Fruit fly (Drosophila melanogaster) whole organism, adult: ENCODE data around the gene Arfrp1.

Experiments
- CG11617 ChIP-seq: fragments of 200-800 bp; sonication (Bioruptor generic); optimal IDR thresholded peaks from 2 replicates; lab custom pipeline; 2017; ENCODE audit warnings: mild to moderate bottlenecking, missing biosample characterization, missing genetic modification reagents, missing genetic modification characterization
- CG12768 ChIP-seq: fragments of 200-800 bp; sonication (Bioruptor generic); optimal IDR thresholded peaks from 2 replicates; lab custom pipeline; 2017; ENCODE audit warnings: missing biosample characterization, missing genetic modification characterization, mild to moderate bottlenecking, moderate library complexity, missing genetic modification reagents
- CG14711 ChIP-seq: fragments of 200-800 bp; sonication (Bioruptor generic); optimal IDR thresholded peaks from 2 replicates; lab custom pipeline; 2018; ENCODE audit warnings: missing biosample characterization, mild to moderate bottlenecking, missing genetic modification characterization, moderate library complexity
- CG1620 ChIP-seq: fragments of 200-800 bp; sonication (Bioruptor generic); optimal IDR thresholded peaks from 2 replicates; lab custom pipeline; 2016; ENCODE audit warnings: missing biosample characterization, missing genetic modification characterization
- CG33017 ChIP-seq: fragments of 200-800 bp; sonication (Bioruptor generic); optimal IDR thresholded peaks from 2 replicates; lab custom pipeline; 2018; ENCODE audit warnings: missing biosample characterization, mild to moderate bottlenecking, missing genetic modification characterization, moderate library complexity
- CG5204 ChIP-seq: fragments of 200-800 bp; sonication (Bioruptor generic); optimal IDR thresholded peaks from 2 replicates; lab custom pipeline; 2016; ENCODE audit warnings: missing biosample characterization, missing genetic modification characterization
- CG7045 ChIP-seq: fragments of 200-800 bp; sonication (Bioruptor generic); optimal IDR thresholded peaks from 2 replicates; lab custom pipeline; 2017; ENCODE audit warnings: missing biosample characterization, mild to moderate bottlenecking, missing genetic modification characterization
- CG7101 ChIP-seq: fragments of 200-800 bp; sonication (Bioruptor generic); optimal IDR thresholded peaks from 2 replicates; lab custom pipeline; 2018; ENCODE audit warnings: missing biosample characterization, mild to moderate bottlenecking, missing genetic modification characterization, moderate library complexity
- Clk ChIP-seq: fragments of 200-800 bp; sonication (Bioruptor generic); optimal IDR thresholded peaks from 2 replicates; lab custom pipeline; 2017; ENCODE audit warnings: missing biosample characterization, missing genetic modification characterization
- Crg-1 ChIP-seq: fragments of 200-800 bp; sonication (Bioruptor generic); optimal IDR thresholded peaks from 2 replicates; lab custom pipeline; 2016; ENCODE audit warnings: missing biosample characterization, missing genetic modification characterization
- Hr96 ChIP-seq: fragments of 200-800 bp; sonication (Bioruptor generic); optimal IDR thresholded peaks from 2 replicates; lab custom pipeline; 2016; ENCODE audit warnings: missing biosample characterization, missing genetic modification characterization
- Mnt ChIP-seq: fragments of 200-800 bp; sonication (Bioruptor generic); optimal IDR thresholded peaks from 2 replicates; lab custom pipeline; 2016; ENCODE audit warnings: missing biosample characterization, mild to moderate bottlenecking, missing genetic modification characterization
- bab1 ChIP-seq: fragments of 200-800 bp; sonication (Bioruptor generic); optimal IDR thresholded peaks from 3 replicates; lab custom pipeline; 2019; ENCODE audit warnings: missing biosample characterization, mild to moderate bottlenecking, missing genetic modification characterization, moderate library complexity
- cic ChIP-seq: fragments of 200-800 bp; sonication (Bioruptor generic); optimal IDR thresholded peaks from 2 replicates; lab custom pipeline; 2017; ENCODE audit warnings: missing biosample characterization, mild to moderate bottlenecking, missing genetic modification characterization, moderate library complexity
- cnc ChIP-seq, 2 experiments: fragments of >200 bp; optimal IDR thresholded peaks; 2 replicates each; lab custom pipeline; 2017
- kay ChIP-seq: fragments of 200-800 bp; sonication (Bioruptor generic); peaks from one replicate; lab custom pipeline; 2016; ENCODE audit warnings: missing biosample characterization, missing genetic modification characterization, borderline replicate concordance
- ovo ChIP-seq: fragments of 200-800 bp; sonication (Bioruptor generic); optimal IDR thresholded peaks from 2 replicates; lab custom pipeline; 2016; ENCODE audit warnings: missing biosample characterization, missing genetic modification characterization
- pad ChIP-seq: fragments of 200-800 bp; sonication (Bioruptor generic); optimal IDR thresholded peaks from 3 replicates; lab custom pipeline; 2017; ENCODE audit warnings: missing biosample characterization, missing genetic modification characterization, mild to moderate bottlenecking, moderate library complexity, missing genetic modification reagents
- tj ChIP-seq: fragments of 200-800 bp; sonication (Bioruptor generic); optimal IDR thresholded peaks from 3 replicates; lab custom pipeline; 2017; ENCODE audit warnings: missing biosample characterization, mild to moderate bottlenecking, missing genetic modification characterization, moderate library complexity
- toe ChIP-seq: fragments of 200-800 bp; sonication (Bioruptor generic); optimal IDR thresholded peaks from 2 replicates; lab custom pipeline; 2016; ENCODE audit warnings: missing biosample characterization, missing genetic modification characterization

The Arfrp1 gene

DNA sequence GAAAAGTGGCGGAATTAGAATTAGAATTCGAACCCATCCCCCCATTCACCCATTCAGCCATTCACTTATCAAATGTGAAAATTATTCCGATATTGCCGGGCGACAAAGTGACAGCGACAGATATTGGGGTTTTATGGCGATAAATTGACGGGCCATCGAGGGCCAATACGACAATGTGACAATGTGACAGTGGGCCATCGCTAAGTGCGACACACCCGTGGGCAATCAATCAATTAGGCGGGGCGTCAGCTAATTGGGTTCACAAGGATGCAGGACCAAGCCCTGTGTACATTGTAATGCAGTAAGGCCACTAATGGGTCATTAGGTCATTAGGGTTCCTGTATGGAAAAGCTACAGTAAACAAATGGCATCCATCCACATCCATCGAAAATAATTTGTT, 32.8 kb upstream of the Arfrp1 start:
- TF ChIP-seq Clk (GFP tag; lab: Kevin White, UChicago), result no peak
- TF ChIP-seq CG7101 (tag; lab: Kevin White, UChicago), result no peak
- TF ChIP-seq pad (GFP tag; lab: Kevin White, UChicago), result no peak
- no peak for TF ChIP-seq ovo (GFP tag; lab: Kevin White, UChicago)
- no peak for TF ChIP-seq cnc (optimal IDR thresholded peaks at IDR 0.05; lab: Kevin White, UChicago)
- no peak for TF ChIP-seq Mnt
- no peak for TF ChIP-seq Hr96
- TF ChIP-seq CG14711 (tag; lab: Kevin White, UChicago), result no peak
- no peak for TF ChIP-seq CG1620 (GFP tag; lab: Kevin White, UChicago)

DNA sequence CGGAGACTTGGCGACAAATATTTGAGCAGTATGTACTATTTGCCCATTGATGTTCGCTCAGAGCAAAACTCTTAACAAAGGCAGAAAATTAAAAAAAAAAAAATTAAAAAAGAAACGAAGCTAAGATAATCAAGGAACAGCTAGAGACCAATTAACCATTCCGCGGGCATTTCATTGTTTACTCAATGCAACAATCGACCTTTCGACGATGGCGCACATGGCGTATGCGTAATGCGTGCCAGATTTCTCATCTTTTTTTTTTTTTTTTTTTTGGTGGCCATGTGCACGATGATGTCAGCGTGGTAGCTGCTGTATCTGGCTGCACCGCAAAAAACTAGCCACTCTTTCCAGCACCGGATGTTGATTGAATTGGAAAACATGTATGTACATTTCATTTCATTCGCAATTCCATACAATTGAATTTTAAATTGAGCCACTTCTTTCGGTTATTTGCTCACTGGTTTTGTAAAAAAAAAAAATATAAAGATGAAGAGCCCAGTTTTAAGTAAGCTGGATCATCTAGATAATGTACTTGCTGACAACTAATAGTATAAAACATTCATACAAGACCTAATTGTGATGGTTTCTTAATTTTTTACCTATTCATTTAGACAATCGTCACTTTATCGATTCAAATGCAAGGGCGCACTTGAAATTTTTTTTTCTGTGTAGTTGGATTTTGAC, 31.1 kb upstream of the Arfrp1 start:
- no peak for TF ChIP-seq CG11617 (GFP tag; lab: Kevin White, UChicago)
- no peak for TF ChIP-seq Clk (GFP tag; lab: Kevin White, UChicago)
- no peak for TF ChIP-seq CG33017 (tag; lab: Kevin White, UChicago)
- TF ChIP-seq CG7101 (tag; lab: Kevin White, UChicago), result peak; percentile 1
- no peak for TF ChIP-seq bab1 (GFP tag; lab: Kevin White, UChicago)
- TF ChIP-seq cic (GFP tag; lab: Kevin White, UChicago), result no peak
- TF ChIP-seq CG5204 (GFP tag; lab: Kevin White, UChicago), result no peak
- TF ChIP-seq toe (GFP tag; lab: Kevin White, UChicago), result peak; percentile 11
- no peak for TF ChIP-seq ovo (GFP tag; lab: Kevin White, UChicago)
- peak; percentile 25 for TF ChIP-seq Mnt
- TF ChIP-seq kay (GFP tag; lab: Kevin White, UChicago), result peak; percentile 33
- peak; percentile 32 for TF ChIP-seq CG1620 (GFP tag; lab: Kevin White, UChicago)
- TF ChIP-seq CG14711 (tag; lab: Kevin White, UChicago), result no peak
- no peak for TF ChIP-seq CG7045 (GFP tag; lab: Kevin White, UChicago)
- no peak for TF ChIP-seq CG12768
- TF ChIP-seq Hr96, result no peak
- TF ChIP-seq Crg-1 (GFP tag; lab: Kevin White, UChicago), result no peak
- no peak for TF ChIP-seq cnc (optimal IDR thresholded peaks at IDR 0.05; lab: Kevin White, UChicago)
- TF ChIP-seq pad (GFP tag; lab: Kevin White, UChicago), result no peak
- no peak for TF ChIP-seq tj (GFP tag; lab: Kevin White, UChicago)

DNA sequence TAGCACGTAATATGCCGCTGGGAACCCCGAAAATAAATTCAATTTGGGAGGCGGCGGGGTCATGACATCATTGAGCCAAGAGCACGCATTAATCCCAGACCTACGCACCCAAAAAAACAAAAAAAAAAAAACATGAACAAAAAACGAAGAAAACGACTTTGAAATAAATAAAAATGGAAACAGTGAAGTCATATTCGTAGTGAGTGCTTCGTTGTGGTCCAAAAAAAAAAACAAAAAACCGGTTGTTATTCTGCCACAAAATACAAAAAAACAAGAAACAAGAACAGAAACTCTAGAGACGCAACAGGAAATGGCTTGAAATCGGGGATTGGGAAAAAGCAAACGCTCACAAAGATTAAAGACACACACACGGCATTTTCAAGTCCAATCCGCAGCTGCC, 29.3 kb upstream of the Arfrp1 start:
- no peak for TF ChIP-seq Crg-1 (GFP tag; lab: Kevin White, UChicago)
- TF ChIP-seq CG33017 (tag; lab: Kevin White, UChicago), result no peak
- TF ChIP-seq CG5204 (GFP tag; lab: Kevin White, UChicago), result no peak
- no peak for TF ChIP-seq bab1 (GFP tag; lab: Kevin White, UChicago)
- no peak for TF ChIP-seq CG7045 (GFP tag; lab: Kevin White, UChicago)
- no peak for TF ChIP-seq ovo (GFP tag; lab: Kevin White, UChicago)
- TF ChIP-seq cnc (optimal IDR thresholded peaks at IDR 0.05; lab: Kevin White, UChicago), result no peak
- no peak for TF ChIP-seq CG1620 (GFP tag; lab: Kevin White, UChicago)
- no peak for TF ChIP-seq CG7101 (tag; lab: Kevin White, UChicago)
- TF ChIP-seq cic (GFP tag; lab: Kevin White, UChicago), result no peak
- no peak for TF ChIP-seq CG12768
- TF ChIP-seq tj (GFP tag; lab: Kevin White, UChicago), result no peak
- TF ChIP-seq Clk (GFP tag; lab: Kevin White, UChicago), result no peak
- no peak for TF ChIP-seq CG14711 (tag; lab: Kevin White, UChicago)
- no peak for TF ChIP-seq CG11617 (GFP tag; lab: Kevin White, UChicago)
- TF ChIP-seq Hr96, result no peak
- TF ChIP-seq kay (GFP tag; lab: Kevin White, UChicago), result no peak
- TF ChIP-seq toe (GFP tag; lab: Kevin White, UChicago), result no peak
- TF ChIP-seq Mnt, result no peak

DNA sequence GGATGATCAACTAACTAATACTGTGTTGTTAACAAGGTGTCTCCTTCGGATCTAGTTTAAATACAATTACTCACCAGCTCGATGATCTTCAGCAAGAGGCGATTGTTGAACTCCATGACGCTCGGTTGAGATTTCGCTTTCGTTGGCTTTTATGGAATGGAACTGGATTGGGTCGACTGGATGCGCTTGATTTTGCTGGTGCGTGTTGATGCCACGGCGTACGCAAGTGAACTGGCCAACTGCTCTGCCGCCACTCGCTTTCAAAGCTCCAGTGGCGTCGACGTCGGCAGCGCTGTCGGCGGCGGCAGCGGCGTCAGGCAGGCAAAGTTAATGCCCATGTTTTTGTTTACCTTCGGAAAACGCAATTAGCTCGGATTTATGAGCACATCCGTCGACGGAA, 28.6 kb upstream of the Arfrp1 start, which contains the start of gene CG44325:
CG44325 (minus strand) TSS at position 237 of the 400 bp plus-strand sequence.
- TF ChIP-seq bab1 (GFP tag; lab: Kevin White, UChicago), result peak; percentile 27
- TF ChIP-seq cnc (optimal IDR thresholded peaks at IDR 0.05; lab: Kevin White, UChicago), result no peak
- no peak for TF ChIP-seq Hr96

dm6 chrX:9080962-9081361, 25.9 kb upstream of the Arfrp1 start, which contains the start of the genes CG7246 and HP1b:
CG7246 (minus strand) TSS chrX:9081057.
HP1b (plus strand) TSS chrX:9081063.
- TF ChIP-seq Clk (GFP tag; lab: Kevin White, UChicago) (no peak), CG12768 (peak; percentile 11), ovo (GFP tag; lab: Kevin White, UChicago) (no peak), Mnt (peak; percentile 97), Crg-1 (GFP tag; lab: Kevin White, UChicago) (no peak), CG11617 (GFP tag; lab: Kevin White, UChicago) (peak; percentile 72), cnc (optimal IDR thresholded peaks at IDR 0.05; lab: Kevin White, UChicago) (no peak), CG14711 (tag; lab: Kevin White, UChicago) (peak; percentile 79), tj (GFP tag; lab: Kevin White, UChicago) (peak; percentile 43), CG33017 (tag; lab: Kevin White, UChicago) (peak; percentile 20), pad (GFP tag; lab: Kevin White, UChicago) (peak; percentile 24), bab1 (GFP tag; lab: Kevin White, UChicago) (peak; percentile 90), CG1620 (GFP tag; lab: Kevin White, UChicago) (peak; percentile 59), cic (GFP tag; lab: Kevin White, UChicago) (no peak), kay (GFP tag; lab: Kevin White, UChicago) (no peak), toe (GFP tag; lab: Kevin White, UChicago) (peak; percentile 28), CG7101 (tag; lab: Kevin White, UChicago) (peak; percentile 73), Hr96 (no peak), CG5204 (GFP tag; lab: Kevin White, UChicago) (peak; percentile 60), CG7045 (GFP tag; lab: Kevin White, UChicago) (peak; percentile 40)
